Worm (Caenorhabditis elegans): Measurements from ENCODE around the gene F43H9.4.

DNA sequence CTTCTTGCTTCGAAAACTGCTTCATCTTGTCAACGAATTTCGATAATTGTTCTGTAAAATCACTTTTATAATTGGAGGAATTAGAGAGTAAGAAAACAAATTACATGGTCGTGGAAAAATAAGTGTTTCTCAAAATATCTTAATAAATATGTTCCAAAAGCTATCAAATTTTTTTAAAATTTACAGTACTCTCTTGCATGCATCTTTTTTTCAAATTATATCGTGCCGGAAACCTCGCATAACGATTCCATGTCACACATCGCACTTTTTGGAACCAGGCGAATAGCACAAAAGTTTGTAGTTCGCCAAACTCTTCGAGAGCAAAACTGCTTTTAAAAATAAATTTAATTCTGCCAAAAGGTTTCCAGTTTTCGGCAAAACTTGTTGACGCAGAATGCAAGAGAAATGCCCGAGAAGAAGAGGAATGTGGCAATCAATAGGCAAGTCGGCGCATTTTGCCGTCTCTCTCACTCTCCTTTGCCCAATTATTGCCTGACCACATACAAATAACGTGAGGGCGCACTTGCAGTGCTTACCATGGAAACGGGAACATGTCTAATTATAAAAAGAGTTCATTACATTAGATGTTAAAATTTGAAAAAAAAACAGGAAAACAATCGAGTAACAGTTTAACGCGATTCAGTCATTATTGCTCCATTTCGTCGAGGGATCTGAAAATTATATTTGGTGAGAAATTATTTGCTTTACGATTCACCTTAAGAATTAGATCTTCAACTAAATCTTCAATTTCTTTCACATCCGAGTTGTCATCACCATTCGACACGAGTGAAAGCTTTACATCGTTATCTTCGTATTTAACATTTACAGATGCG lies 18.8 kb upstream of the F43H9.4 start, which contains the start of gene Y97E10AR.3:
- TF ChIP-seq Y95B8A.8 (GFP tag; IDR thresholded peaks at IDR 0.05) = no peak
- peak; percentile 3 for TF ChIP-seq nhr-80 (tag; optimal IDR thresholded peaks at IDR 0.05)
- no peak for TF ChIP-seq athp-1 (tag; optimal IDR thresholded peaks at IDR 0.05)
